Worm (Caenorhabditis elegans): Measurements from ENCODE around the gene hrpk-2.

The hrpk-2 gene

DNA sequence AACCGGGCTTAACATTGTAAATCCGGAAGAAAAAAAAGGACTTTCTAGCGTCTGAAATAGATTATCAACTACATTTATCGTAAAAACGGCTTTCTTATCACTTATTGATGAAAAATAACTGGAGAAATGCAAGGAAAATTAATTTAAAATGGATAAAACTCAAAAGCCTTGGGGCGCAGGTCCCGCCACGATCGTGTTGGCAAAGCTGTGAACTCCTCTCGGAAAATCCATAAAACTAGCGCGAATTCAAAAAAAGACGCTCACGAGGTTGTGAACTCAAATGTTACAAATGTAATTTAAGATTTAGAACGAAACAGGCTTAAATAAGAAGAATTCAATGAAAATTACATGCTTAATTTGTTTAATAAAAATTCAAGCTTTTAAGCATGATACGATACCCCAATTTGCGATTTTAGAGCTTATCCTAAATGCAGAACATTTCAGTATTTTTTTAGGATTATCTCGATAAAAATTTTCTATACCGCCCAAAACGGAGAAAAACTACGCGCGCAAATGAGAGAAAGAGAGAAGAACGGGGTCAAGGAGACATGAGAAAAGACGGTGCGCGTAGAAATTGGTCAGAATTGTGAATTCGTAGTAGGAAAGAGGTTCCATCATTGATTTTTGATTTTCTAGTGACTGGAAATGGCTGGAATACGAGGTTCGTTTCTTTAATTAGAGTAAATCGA lies 34.7 kb upstream of the hrpk-2 start, which contains the start of gene C29E4.15 (continued):
- no peak for TF ChIP-seq lin-39 (tag; optimal IDR thresholded peaks at IDR 0.05)
- TF ChIP-seq nhr-84 (tag; optimal IDR thresholded peaks at IDR 0.05): no peak
- TF ChIP-seq ces-1 (GFP tag; optimal IDR thresholded peaks at IDR 0.05): no peak
- peak; percentile 53 to 73 for TF ChIP-seq lsy-2 (tag; optimal IDR thresholded peaks at IDR 0.05)
- TF ChIP-seq efl-3 (GFP tag; optimal IDR thresholded peaks at IDR 0.05): no peak
- TF ChIP-seq vab-15 (tag; optimal IDR thresholded peaks at IDR 0.05): no peak
- TF ChIP-seq mef-2 (tag; optimal IDR thresholded peaks at IDR 0.05): no peak
- TF ChIP-seq aly-2 (tag; optimal IDR thresholded peaks at IDR 0.05): no peak
- TF ChIP-seq blmp-1 (tag; optimal IDR thresholded peaks at IDR 0.05): peak; percentile 64
- no peak for TF ChIP-seq elt-3 (tag; optimal IDR thresholded peaks at IDR 0.05)
- peak; percentile 47 for TF ChIP-seq swsn-7 (tag; optimal IDR thresholded peaks at IDR 0.05)
- peak; percentile 58 for TF ChIP-seq nhr-47 (tag; optimal IDR thresholded peaks at IDR 0.05)
- no peak for TF ChIP-seq unc-62 (GFP tag; optimal IDR thresholded peaks at IDR 0.05)
- TF ChIP-seq lin-15B (tag; optimal IDR thresholded peaks at IDR 0.05): peak; percentile 17
- TF ChIP-seq tbx-2 (tag; optimal IDR thresholded peaks at IDR 0.05): peak; percentile 21
- no peak for TF ChIP-seq unc-30 (tag; optimal IDR thresholded peaks at IDR 0.05)
- TF ChIP-seq skn-1 (tag; optimal IDR thresholded peaks at IDR 0.05): peak; percentile 34
- no peak for TF ChIP-seq nhr-11 (tag; optimal IDR thresholded peaks at IDR 0.05)
- peak; percentile 74 to 91 for TF ChIP-seq lin-35 (GFP tag; optimal IDR thresholded peaks at IDR 0.05)
- TF ChIP-seq nhr-20 (tag; optimal IDR thresholded peaks at IDR 0.05): peak; percentile 48
- TF ChIP-seq rnt-1 (tag; optimal IDR thresholded peaks at IDR 0.05): peak; percentile 68
- TF ChIP-seq F16B12.6 (tag; optimal IDR thresholded peaks at IDR 0.05): peak; percentile 30

DNA sequence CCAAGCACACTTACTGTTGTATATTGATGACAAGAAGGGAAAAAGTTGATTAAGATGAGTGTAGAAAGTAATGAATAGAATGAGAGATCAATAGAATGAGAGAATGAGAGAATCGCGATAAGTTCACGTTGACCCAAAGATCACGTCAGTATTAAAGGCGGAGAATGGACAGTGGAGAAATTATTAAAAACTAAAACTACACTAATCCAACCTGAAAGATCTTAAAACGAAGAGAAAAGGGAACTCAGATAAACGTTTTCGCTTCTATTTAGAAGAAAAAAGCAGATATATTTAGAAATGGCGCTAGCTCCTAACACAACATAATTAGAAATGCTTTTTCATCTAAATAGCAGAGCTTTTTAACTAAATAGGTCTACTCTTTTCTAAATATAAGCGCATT lies 33.7 kb upstream of the hrpk-2 start, which contains the start of gene let-754:
TSS of gene let-754 (minus strand) at position 101 of the 400 bp plus-strand sequence.
- TF ChIP-seq tbx-2 (tag; optimal IDR thresholded peaks at IDR 0.05) (no peak), fkh-8 (tag; optimal IDR thresholded peaks at IDR 0.05) (no peak), pag-3 (tag; optimal IDR thresholded peaks at IDR 0.05; ENCODE audit: borderline replicate concordance, insufficient read depth) (no peak), nhr-12 (tag; optimal IDR thresholded peaks at IDR 0.05) (no peak), zag-1 (tag; optimal IDR thresholded peaks at IDR 0.05) (no peak), mep-1 (tag; optimal IDR thresholded peaks at IDR 0.05) (no peak), dsc-1 (tag; optimal IDR thresholded peaks at IDR 0.05) (no peak), skn-1 (tag; optimal IDR thresholded peaks at IDR 0.05) (no peak), nhr-71 (tag; optimal IDR thresholded peaks at IDR 0.05) (no peak), irx-1 (tag; optimal IDR thresholded peaks at IDR 0.05) (no peak), nhr-20 (tag; optimal IDR thresholded peaks at IDR 0.05) (no peak), fos-1 (tag; optimal IDR thresholded peaks at IDR 0.05) (no peak), nhr-90 (tag; optimal IDR thresholded peaks at IDR 0.05; ENCODE audit: poor library complexity) (no peak)

DNA sequence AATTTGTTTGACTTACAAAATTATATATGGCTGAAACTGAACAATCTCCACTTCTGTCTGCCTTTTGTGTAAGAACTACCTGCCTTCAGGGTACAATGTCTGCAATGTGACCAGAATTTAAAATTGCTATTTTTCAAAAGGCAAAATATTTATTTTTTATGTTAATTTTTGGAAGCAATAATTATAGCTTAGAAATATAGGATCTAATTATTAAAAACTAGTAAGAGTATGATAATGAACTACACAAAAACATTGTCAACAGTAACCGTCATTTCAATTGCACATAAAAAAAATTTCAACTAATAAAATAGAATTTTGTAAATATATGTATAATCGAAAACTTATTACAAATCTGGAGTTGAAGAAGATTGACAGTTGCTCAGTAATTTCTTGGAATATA lies 30.0 kb upstream of the hrpk-2 start, which contains the start of gene C29E4.9:
TSS of gene C29E4.9 (minus strand) at position 101 of the 400 bp plus-strand sequence.
- TF ChIP-seq xbp-1 (tag; optimal IDR thresholded peaks at IDR 0.05) (no peak), ceh-63 (GFP tag; optimal IDR thresholded peaks at IDR 0.05) (no peak), skn-1 (tag; optimal IDR thresholded peaks at IDR 0.05) (no peak), efl-1 (optimal IDR thresholded peaks at IDR 0.05) (no peak), efl-1 (GFP tag; optimal IDR thresholded peaks at IDR 0.05 in 1 of 2) (peak in 1 of 2 experiments; percentile 43)

DNA sequence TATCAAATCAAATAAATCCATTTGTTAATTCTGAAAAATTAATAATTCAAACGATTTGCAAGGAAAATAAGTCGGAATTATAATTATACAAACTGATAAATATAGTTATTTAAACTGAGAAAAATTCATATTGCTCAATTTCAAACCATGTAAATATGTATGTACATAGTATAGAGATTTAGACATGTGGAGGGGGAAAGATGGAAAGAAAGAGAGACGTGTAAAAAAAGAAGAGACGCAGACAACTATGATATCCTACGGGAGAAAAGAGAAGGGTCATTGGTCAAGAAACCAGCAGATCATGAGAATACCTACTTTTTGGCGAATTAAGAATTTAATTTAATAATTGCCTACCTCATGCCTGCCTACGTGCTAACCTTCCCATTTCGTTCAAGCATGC lies 28.8 kb upstream of the hrpk-2 start, which contains the start of gene C29E4.11:
TSS of gene C29E4.11 (minus strand) at position 30 of the 400 bp plus-strand sequence.
- no peak for TF ChIP-seq aly-2 (tag; optimal IDR thresholded peaks at IDR 0.05)
- TF ChIP-seq snu-23 (GFP tag; optimal IDR thresholded peaks at IDR 0.05): peak; percentile 41
- TF ChIP-seq lir-3 (tag; optimal IDR thresholded peaks at IDR 0.05; ENCODE audit: poor library complexity): no peak
- TF ChIP-seq swsn-7 (tag; optimal IDR thresholded peaks at IDR 0.05): peak; percentile 11
- peak; percentile 2 for TF ChIP-seq blmp-1 (tag; optimal IDR thresholded peaks at IDR 0.05)
- TF ChIP-seq efl-1 (optimal IDR thresholded peaks at IDR 0.05): peak; percentile 48 to 62
- TF ChIP-seq efl-1 (GFP tag; optimal IDR thresholded peaks at IDR 0.05 in 1 of 2): peak in 1 of 2 experiments; percentile 83
- peak; percentile 0 to 34 for TF ChIP-seq lsy-2 (tag; optimal IDR thresholded peaks at IDR 0.05)
- no peak for TF ChIP-seq skn-1 (tag; optimal IDR thresholded peaks at IDR 0.05)
- TF ChIP-seq lin-35 (GFP tag; optimal IDR thresholded peaks at IDR 0.05): peak in 1 of 2 experiments; percentile 13
- peak in 1 of 3 experiments; percentile 39 for TF ChIP-seq dpl-1 (GFP tag; optimal IDR thresholded peaks at IDR 0.05)
- TF ChIP-seq nhr-71 (tag; optimal IDR thresholded peaks at IDR 0.05): peak; percentile 31
- TF ChIP-seq ces-1 (GFP tag; optimal IDR thresholded peaks at IDR 0.05): no peak
- peak; percentile 28 for TF ChIP-seq mep-1 (tag; optimal IDR thresholded peaks at IDR 0.05)
